Worm (Caenorhabditis elegans): ENCODE measurements around the gene Y75B12B.3.

DNA sequence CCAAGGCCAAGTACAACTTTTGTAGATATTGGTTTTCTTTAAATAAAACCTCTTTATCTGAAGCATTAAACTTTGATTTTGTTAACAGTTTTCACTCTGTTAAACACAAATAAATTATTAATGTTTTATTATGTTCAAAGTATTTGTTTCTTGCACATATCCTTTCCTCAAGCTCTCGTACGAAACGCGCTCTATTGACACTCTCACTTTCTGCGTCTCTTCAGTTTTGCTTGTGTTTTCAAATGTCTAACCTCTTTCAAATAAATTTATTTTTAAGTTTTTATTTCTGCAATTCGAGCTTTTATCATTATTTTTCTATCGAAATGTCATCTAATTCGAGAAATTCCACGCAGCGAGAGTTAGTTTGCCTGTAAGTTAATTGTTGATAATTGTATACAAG lies 42.3 kb downstream of the Y75B12B.3 start, which contains the start of gene K08F9.4:
- TF ChIP-seq rnt-1 (tag; optimal IDR thresholded peaks at IDR 0.05) (no peak), ceh-30 (tag; optimal IDR thresholded peaks at IDR 0.05) (no peak), ceh-24 (tag; optimal IDR thresholded peaks at IDR 0.05) (no peak), syd-9 (tag; optimal IDR thresholded peaks at IDR 0.05) (no peak), ztf-16 (tag; optimal IDR thresholded peaks at IDR 0.05) (no peak), fkh-10 (GFP tag; optimal IDR thresholded peaks at IDR 0.05) (no peak), zip-5 (tag; optimal IDR thresholded peaks at IDR 0.05) (no peak), nfya-1 (tag; optimal IDR thresholded peaks at IDR 0.05) (no peak), elt-2 (tag; optimal IDR thresholded peaks at IDR 0.05) (no peak), dmd-4 (tag; optimal IDR thresholded peaks at IDR 0.05; ENCODE audit: borderline replicate concordance) (no peak)

Data from whole organism, late embryonic.